Fruit fly (Drosophila melanogaster) whole organism, embryonic: ENCODE measurements around the gene Srp9.

Source experiments
- Abd-B ChIP-seq: fragments of 200-800 bp; sonication (Bioruptor generic); optimal IDR thresholded peaks from 2 replicates; lab custom pipeline; 2018; ENCODE audit warnings: missing biosample characterization, mild to moderate bottlenecking, missing genetic modification characterization, moderate library complexity
- CG10431 ChIP-seq: fragments of 200-800 bp; sonication (Bioruptor generic); optimal IDR thresholded peaks from 3 replicates; lab custom pipeline; 2018; ENCODE audit warnings: missing biosample characterization, mild to moderate bottlenecking, missing genetic modification characterization
- CG10565 ChIP-seq: fragments of 200-800 bp; sonication (Bioruptor generic); optimal IDR thresholded peaks from 3 replicates; lab custom pipeline; 2016; ENCODE audit warnings: missing biosample characterization, mild to moderate bottlenecking, missing genetic modification characterization
- CG1529 ChIP-seq: fragments of 200-800 bp; sonication (Bioruptor generic); optimal IDR thresholded peaks from 3 replicates; lab custom pipeline; 2018; ENCODE audit warnings: missing biosample characterization, missing genetic modification characterization
- CG1602 ChIP-seq: fragments of 200-800 bp; sonication (Bioruptor generic); optimal IDR thresholded peaks from 3 replicates; lab custom pipeline; 2016; ENCODE audit warnings: missing biosample characterization, missing genetic modification characterization
- CG3065 ChIP-seq: fragments of 200-800 bp; sonication (Bioruptor generic); optimal IDR thresholded peaks from 2 replicates; lab custom pipeline; 2016; ENCODE audit warnings: missing biosample characterization, missing genetic modification characterization
- CG31388 ChIP-seq: fragments of 200-800 bp; sonication (Bioruptor generic); optimal IDR thresholded peaks from 2 replicates; lab custom pipeline; 2016; ENCODE audit warnings: missing biosample characterization, missing genetic modification characterization
- CG3407 ChIP-seq: fragments of 200-800 bp; sonication (Bioruptor generic); optimal IDR thresholded peaks from 2 replicates; lab custom pipeline; 2018; ENCODE audit warnings: missing biosample characterization, mild to moderate bottlenecking, missing genetic modification characterization
- CG34224 ChIP-seq: fragments of 200-800 bp; sonication (Bioruptor generic); IDR thresholded peaks from 3 replicates; pipeline ENCODE4 v1.3.6; 2022; ENCODE audit warnings: missing biosample characterization, missing genetic modification characterization; ENCODE audit not compliant: partially characterized antibody
- CG4328 ChIP-seq: fragments of 200-800 bp; sonication (Bioruptor generic); optimal IDR thresholded peaks from 3 replicates; lab custom pipeline; 2017; ENCODE audit warnings: missing biosample characterization, missing genetic modification reagents, missing genetic modification characterization
- CG4424 ChIP-seq: fragments of 200-800 bp; sonication (Bioruptor generic); optimal IDR thresholded peaks from 3 replicates; lab custom pipeline; 2016; ENCODE audit warnings: missing biosample characterization, missing genetic modification characterization
- CG4617 ChIP-seq: fragments of 200-800 bp; sonication (Bioruptor generic); optimal IDR thresholded peaks from 3 replicates; lab custom pipeline; 2016; ENCODE audit warnings: missing biosample characterization, missing genetic modification characterization, borderline replicate concordance
- CG6175 ChIP-seq: fragments of 200-800 bp; sonication (Bioruptor generic); IDR thresholded peaks from 3 replicates; pipeline ENCODE4 v1.3.6; 2022; ENCODE audit warnings: missing biosample characterization, missing genetic modification characterization
- CG6254 ChIP-seq: fragments of 200-800 bp; sonication (Bioruptor generic); optimal IDR thresholded peaks from 3 replicates; lab custom pipeline; 2017; ENCODE audit warnings: mild to moderate bottlenecking, missing biosample characterization, missing genetic modification reagents, missing genetic modification characterization
- CG6813 ChIP-seq: fragments of 200-800 bp; sonication (Bioruptor generic); optimal IDR thresholded peaks from 2 replicates; lab custom pipeline; 2017; ENCODE audit warnings: missing biosample characterization, missing genetic modification characterization, mild to moderate bottlenecking, moderate library complexity, missing genetic modification reagents
- CG6854 ChIP-seq: fragments of 200-800 bp; sonication (Bioruptor generic); optimal IDR thresholded peaks from 3 replicates; lab custom pipeline; 2017; ENCODE audit warnings: missing biosample characterization, mild to moderate bottlenecking, missing genetic modification characterization
- CG8388 ChIP-seq: fragments of 200-800 bp; sonication (Bioruptor generic); optimal IDR thresholded peaks from 2 replicates; lab custom pipeline; 2019; ENCODE audit warnings: missing biosample characterization, mild to moderate bottlenecking, missing genetic modification characterization, moderate library complexity
- CG8765 ChIP-seq: fragments of 200-800 bp; sonication (Bioruptor generic); IDR thresholded peaks from 2 replicates; pipeline ENCODE4 v1.3.6; 2022; ENCODE audit warnings: missing biosample characterization, missing genetic modification characterization
- CG9437 ChIP-seq: fragments of 200-800 bp; sonication (Bioruptor generic); optimal IDR thresholded peaks from 2 replicates; lab custom pipeline; 2018; ENCODE audit warnings: missing biosample characterization, mild to moderate bottlenecking, missing genetic modification characterization
- CG9727 ChIP-seq: fragments of 200-800 bp; sonication (Bioruptor generic); optimal IDR thresholded peaks from 3 replicates; lab custom pipeline; 2017; ENCODE audit warnings: missing biosample characterization, mild to moderate bottlenecking, missing genetic modification characterization
- CG9876 ChIP-seq: fragments of 200-800 bp; sonication (Bioruptor generic); optimal IDR thresholded peaks from 2 replicates; lab custom pipeline; 2016; ENCODE audit warnings: missing biosample characterization, missing genetic modification characterization
- D ChIP-seq, 2 experiments: fragments of 200-800 bp in 1 of 2; fragments of >200 bp in 1 of 2; sonication (Bioruptor generic) in 1 of 2; optimal IDR thresholded peaks; 2 replicates in 1 of 2; 3 replicates in 1 of 2; lab custom pipeline; 2017; ENCODE audit warnings: mild to moderate bottlenecking in 1 of 2, missing biosample characterization in 1 of 2, missing genetic modification characterization in 1 of 2, missing genetic modification reagents in 1 of 2
- Dp ChIP-seq: fragments of 200-800 bp; sonication (Bioruptor generic); optimal IDR thresholded peaks from 2 replicates; lab custom pipeline; 2018; ENCODE audit warnings: missing biosample characterization, mild to moderate bottlenecking, missing genetic modification characterization, moderate library complexity
- H2.0 ChIP-seq: fragments of 200-800 bp; sonication (Bioruptor generic); IDR thresholded peaks from 2 replicates; pipeline ENCODE4 v1.3.6; 2022; ENCODE audit warnings: missing biosample characterization, missing genetic modification characterization
- HLH54F ChIP-seq: fragments of 200-800 bp; sonication (Bioruptor generic); optimal IDR thresholded peaks from 3 replicates; lab custom pipeline; 2016; ENCODE audit warnings: missing biosample characterization, missing genetic modification characterization
- Hey ChIP-seq: fragments of 200-800 bp; sonication (Bioruptor generic); optimal IDR thresholded peaks from 3 replicates; lab custom pipeline; 2018; ENCODE audit warnings: missing biosample characterization, mild to moderate bottlenecking, missing genetic modification characterization
- HmgD ChIP-seq: fragments of 200-800 bp; sonication (Bioruptor generic); optimal IDR thresholded peaks from 3 replicates; lab custom pipeline; 2016; ENCODE audit warnings: missing biosample characterization, missing genetic modification characterization
- Hr39 ChIP-seq: fragments of >200 bp; optimal IDR thresholded peaks from 2 replicates; lab custom pipeline; 2017
- Lhr ChIP-seq: fragments of 200-800 bp; sonication (Bioruptor generic); optimal IDR thresholded peaks from 3 replicates; lab custom pipeline; 2017; ENCODE audit warnings: mild to moderate bottlenecking, missing biosample characterization, missing genetic modification reagents, missing genetic modification characterization
- Mes4 ChIP-seq: fragments of 200-800 bp; sonication (Bioruptor generic); optimal IDR thresholded peaks from 2 replicates; lab custom pipeline; 2016; ENCODE audit warnings: missing biosample characterization, missing genetic modification characterization
- NFAT ChIP-seq: fragments of 200-800 bp; sonication (Bioruptor generic); IDR thresholded peaks from 2 replicates; pipeline ENCODE4 v1.3.6; 2022; ENCODE audit warnings: missing biosample characterization, missing genetic modification characterization
- Sry-δ ChIP-seq: fragments of 200-800 bp; sonication (Bioruptor generic); optimal IDR thresholded peaks from 2 replicates; lab custom pipeline; 2016; ENCODE audit warnings: missing biosample characterization, missing genetic modification characterization
- Taf1 ChIP-seq: fragments of 200-800 bp; sonication (Bioruptor generic); IDR thresholded peaks from 2 replicates; pipeline ENCODE4 v1.3.6; 2022; ENCODE audit warnings: missing biosample characterization, missing genetic modification characterization
- Vsx1 ChIP-seq: fragments of 200-800 bp; sonication (Bioruptor generic); optimal IDR thresholded peaks from 2 replicates; lab custom pipeline; 2017; ENCODE audit warnings: missing biosample characterization, mild to moderate bottlenecking, missing genetic modification characterization, missing genetic modification reagents
- ac ChIP-seq: fragments of 200-800 bp; sonication (Bioruptor generic); optimal IDR thresholded peaks from 3 replicates; lab custom pipeline; 2017; ENCODE audit warnings: missing biosample characterization, mild to moderate bottlenecking, missing genetic modification characterization
- da ChIP-seq: fragments of 200-800 bp; sonication (Bioruptor generic); optimal IDR thresholded peaks from 2 replicates; lab custom pipeline; 2016; ENCODE audit warnings: missing biosample characterization, missing genetic modification characterization
- disco-r ChIP-seq: fragments of 200-800 bp; sonication (Bioruptor generic); optimal IDR thresholded peaks from 2 replicates; lab custom pipeline; 2016; ENCODE audit warnings: missing biosample characterization, missing genetic modification characterization
- dpn ChIP-seq, 2 experiments: fragments of 200-800 bp; sonication (Bioruptor generic); optimal IDR thresholded peaks; 3 replicates each; lab custom pipeline; 2016; ENCODE audit warnings: missing biosample characterization in 2 of 2, missing genetic modification characterization in 2 of 2
- emc ChIP-seq: fragments of 200-800 bp; sonication (Bioruptor generic); optimal IDR thresholded peaks from 2 replicates; lab custom pipeline; 2016; ENCODE audit warnings: missing biosample characterization, missing genetic modification characterization
- fru ChIP-seq: fragments of >200 bp; optimal IDR thresholded peaks from 2 replicates; lab custom pipeline; 2017
- gro ChIP-seq: fragments of 200-800 bp; sonication (Bioruptor generic); optimal IDR thresholded peaks from 2 replicates; lab custom pipeline; 2016; ENCODE audit warnings: missing biosample characterization, missing genetic modification characterization
- gt ChIP-seq: fragments of 200-800 bp; sonication (Bioruptor generic); IDR thresholded peaks from 2 replicates; pipeline ENCODE4 v1.3.6; 2022; ENCODE audit warnings: missing biosample characterization, missing genetic modification characterization
- hkb ChIP-seq, 2 experiments: fragments of 200-800 bp in 1 of 2; fragments of >200 bp in 1 of 2; sonication (Bioruptor generic) in 1 of 2; IDR thresholded peaks in 1 of 2; optimal IDR thresholded peaks in 1 of 2; 2 replicates each; pipeline versions ENCODE4 v1.3.6 to Lab custom; 2017 to 2022; ENCODE audit warnings: missing biosample characterization in 1 of 2, missing genetic modification characterization in 1 of 2
- maf-S ChIP-seq: fragments of 200-800 bp; sonication (Bioruptor generic); optimal IDR thresholded peaks from 2 replicates; lab custom pipeline; 2016; ENCODE audit warnings: missing biosample characterization, missing genetic modification characterization
- oc ChIP-seq: fragments of 200-800 bp; sonication (Bioruptor generic); optimal IDR thresholded peaks from 2 replicates; lab custom pipeline; 2018; ENCODE audit warnings: missing biosample characterization, mild to moderate bottlenecking, missing genetic modification characterization, moderate library complexity
- run ChIP-seq: fragments of 200-800 bp; sonication (Bioruptor generic); optimal IDR thresholded peaks from 3 replicates; lab custom pipeline; 2018; ENCODE audit warnings: missing biosample characterization, mild to moderate bottlenecking, missing genetic modification characterization
- sna ChIP-seq: fragments of 200-800 bp; sonication (Bioruptor generic); IDR thresholded peaks from 2 replicates; pipeline ENCODE4 v1.3.6; 2022; ENCODE audit warnings: missing biosample characterization, missing genetic modification characterization; ENCODE audit not compliant: partially characterized antibody
- stc ChIP-seq: fragments of 200-800 bp; sonication (Bioruptor generic); IDR thresholded peaks from 2 replicates; pipeline ENCODE4 v1.3.6; 2022; ENCODE audit warnings: missing biosample characterization, missing genetic modification characterization
- tna ChIP-seq: fragments of 200-800 bp; sonication (Bioruptor generic); IDR thresholded peaks from 2 replicates; pipeline ENCODE4 v1.3.6; 2022; ENCODE audit warnings: missing biosample characterization, missing genetic modification characterization; ENCODE audit not compliant: partially characterized antibody
- tup ChIP-seq: fragments of 200-800 bp; sonication (Bioruptor generic); optimal IDR thresholded peaks from 2 replicates; lab custom pipeline; 2016; ENCODE audit warnings: missing biosample characterization, mild to moderate bottlenecking, missing genetic modification characterization, moderate library complexity
- vfl ChIP-seq: fragments of 200-800 bp; sonication (Bioruptor generic); optimal IDR thresholded peaks from 2 replicates; lab custom pipeline; 2016; ENCODE audit warnings: missing biosample characterization, missing genetic modification characterization

Gene Srp9

DNA sequence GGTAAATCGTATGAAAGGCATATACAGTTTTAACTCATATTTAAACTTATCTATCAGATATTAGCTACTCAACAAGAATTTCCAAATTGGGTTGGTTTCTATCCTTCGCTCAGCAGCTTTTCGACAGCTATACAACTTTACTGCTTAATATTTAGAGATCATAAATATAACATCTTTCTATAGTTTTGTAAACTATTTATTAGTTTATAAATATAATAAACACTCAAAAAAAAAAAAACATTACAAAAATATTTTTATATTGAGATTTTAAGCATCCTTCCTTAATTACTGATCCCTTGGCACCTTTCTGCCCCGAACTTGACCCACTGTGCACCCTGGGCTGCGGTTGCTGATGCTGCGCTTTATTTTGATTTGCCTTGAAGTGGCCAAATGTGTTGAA, 16.8 kb downstream of the Srp9 start (continued):
- TF ChIP-seq HLH54F (GFP tag; lab: Kevin White, UChicago) (no peak), fru (lab: Kevin White, UChicago) (no peak), CG34224 (no peak), Abd-B (GFP tag; lab: Kevin White, UChicago) (no peak), CG6813 (no peak), Mes4 (GFP tag; lab: Kevin White, UChicago) (no peak), Hr39 (lab: Kevin White, UChicago) (no peak), CG4328 (GFP tag; lab: Kevin White, UChicago) (no peak), run (no peak), tna (GFP tag; lab: Robert Waterston, UW) (no peak), H2.0 (GFP tag; lab: Robert Waterston, UW) (no peak), CG1602 (GFP tag; lab: Kevin White, UChicago) (peak; percentile 4), disco-r (GFP tag; lab: Kevin White, UChicago) (no peak), da (GFP tag; lab: Kevin White, UChicago) (no peak), HmgD (GFP tag; lab: Kevin White, UChicago) (no peak), CG9437 (GFP tag; lab: Kevin White, UChicago) (no peak), gt (GFP tag; lab: Robert Waterston, UW) (no peak), NFAT (GFP tag; lab: Robert Waterston, UW) (no peak), CG10431 (GFP tag; lab: Kevin White, UChicago) (no peak), CG6854 (GFP tag; lab: Kevin White, UChicago) (no peak), CG3407 (GFP tag; lab: Kevin White, UChicago) (no peak), CG9727 (peak; percentile 63), dpn (GFP tag; optimal IDR thresholded peaks at IDR 0.05; lab: Kevin White, UChicago) (no peak), CG10565 (GFP tag; lab: Kevin White, UChicago) (no peak), Dp (GFP tag; lab: Kevin White, UChicago) (no peak), CG31388 (GFP tag; lab: Kevin White, UChicago) (no peak), gro (GFP tag; lab: Kevin White, UChicago) (no peak), D (optimal IDR thresholded peaks at IDR 0.05; lab: Kevin White, UChicago) (no peak), D (GFP tag; optimal IDR thresholded peaks at IDR 0.05; lab: Kevin White, UChicago) (peak; percentile 48), CG1529 (GFP tag; lab: Kevin White, UChicago) (no peak), vfl (no peak), CG6254 (GFP tag; lab: Kevin White, UChicago) (peak; percentile 44), CG8765 (GFP tag; lab: Robert Waterston, UW) (peak; percentile 37; the same call in 1 of the 2 replicates), Vsx1 (GFP tag; lab: Kevin White, UChicago) (no peak), emc (GFP tag; lab: Kevin White, UChicago) (no peak), maf-S (GFP tag; lab: Kevin White, UChicago) (no peak), CG4617 (GFP tag; lab: Kevin White, UChicago) (no peak), Hey (no peak), tup (GFP tag; lab: Kevin White, UChicago) (no peak), CG9876 (GFP tag; lab: Kevin White, UChicago) (no peak), Sry-δ (GFP tag; lab: Kevin White, UChicago) (no peak), ac (GFP tag; lab: Kevin White, UChicago) (no peak), Lhr (GFP tag; lab: Kevin White, UChicago) (no peak), CG6175 (GFP tag; lab: Robert Waterston, UW) (no peak), stc (no peak), CG4424 (GFP tag; lab: Kevin White, UChicago) (peak; percentile 66), hkb (optimal IDR thresholded peaks at IDR 0.05; lab: Kevin White, UChicago) (no peak), hkb (GFP tag; IDR thresholded peaks at IDR 0.05; lab: Robert Waterston, UW) (no peak), oc (no peak), CG3065 (GFP tag; lab: Kevin White, UChicago) (no peak), CG8388 (peak; percentile 4), Taf1 (GFP tag; lab: Robert Waterston, UW) (no peak), sna (GFP tag; lab: Robert Waterston, UW) (no peak)
